Worm (Caenorhabditis elegans): ENCODE measurements around the gene rml-4.

DNA sequence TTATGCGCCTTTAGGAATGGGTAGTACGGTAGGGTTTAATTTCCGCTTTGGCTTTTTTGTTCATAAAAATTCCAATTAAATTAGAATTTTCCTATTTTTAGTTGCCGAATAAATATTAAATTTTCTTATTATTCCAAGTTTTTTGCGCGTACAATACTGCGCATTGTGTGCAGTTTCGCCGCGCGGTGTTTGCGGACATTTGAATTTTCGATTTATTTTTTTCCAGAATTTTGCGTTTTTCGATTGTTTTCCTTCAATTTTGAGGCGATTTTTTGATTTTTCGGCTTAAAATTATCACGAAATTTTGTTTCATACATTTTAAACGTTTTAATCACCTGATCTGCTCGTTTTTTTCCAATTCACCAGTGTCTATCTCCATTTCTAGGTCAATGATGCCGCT lies 28.0 kb downstream of the rml-4 start, which contains the start of gene H20J04.6:
- TF ChIP-seq ahr-1 (tag; optimal IDR thresholded peaks at IDR 0.05): no peak
- no peak for TF ChIP-seq ceh-18 (tag; optimal IDR thresholded peaks at IDR 0.05)
- TF ChIP-seq pqm-1 (tag; optimal IDR thresholded peaks at IDR 0.05): no peak
- no peak for TF ChIP-seq nfya-1 (tag; optimal IDR thresholded peaks at IDR 0.05)
- no peak for TF ChIP-seq unc-86 (tag; optimal IDR thresholded peaks at IDR 0.05)
- no peak for TF ChIP-seq ceh-31 (tag; optimal IDR thresholded peaks at IDR 0.05)
- TF ChIP-seq ama-1 (optimal IDR thresholded peaks at IDR 0.05): no peak
- TF ChIP-seq elt-2 (tag; optimal IDR thresholded peaks at IDR 0.05): no peak
- no peak for TF ChIP-seq npax-4 (tag; optimal IDR thresholded peaks at IDR 0.05)
- TF ChIP-seq gmeb-2 (tag; optimal IDR thresholded peaks at IDR 0.05): no peak
- no peak for TF ChIP-seq elt-4 (tag; optimal IDR thresholded peaks at IDR 0.05)
